Fruit fly (Drosophila melanogaster): Measurements from ENCODE around the gene CG13857.

Gene CG13857

DNA sequence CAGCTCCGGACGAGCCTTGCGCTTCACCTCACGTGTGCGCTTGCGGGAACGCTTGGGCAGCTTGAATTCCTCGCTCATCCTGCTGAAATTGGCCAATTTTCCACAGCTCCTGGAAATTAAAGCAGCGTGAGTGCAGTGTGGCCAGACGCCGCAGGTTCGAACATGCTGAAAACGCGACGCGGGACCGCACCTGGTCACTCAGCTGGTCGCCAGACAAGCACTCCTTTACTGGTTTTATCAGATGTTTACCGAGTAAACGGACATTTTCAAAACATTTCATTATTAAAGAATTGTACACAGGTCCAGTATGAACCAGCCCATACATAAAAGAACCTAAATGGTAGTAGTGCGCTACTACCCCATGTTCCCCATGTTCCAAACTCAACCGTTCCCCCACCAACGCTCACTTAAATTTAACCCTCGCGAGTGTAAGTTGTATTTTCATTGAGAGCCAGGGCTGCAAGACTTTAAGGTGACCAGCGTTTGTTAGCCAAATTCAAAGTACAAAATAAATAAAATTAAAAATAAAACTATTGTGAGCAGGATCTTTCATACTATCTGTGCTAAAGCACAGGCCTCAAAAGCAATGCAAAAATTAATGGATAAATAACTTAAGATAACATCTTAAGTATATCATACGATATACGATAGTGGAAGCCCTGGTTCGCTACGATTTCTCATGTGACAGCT is 31.5 kb downstream of the CG13857 start, which contains the start of the genes JMJD6, CG7071 and Muted (continued):
- peak; percentile 81 for TF ChIP-seq CG6175 (GFP tag; IDR thresholded peaks at IDR 0.05)
- TF ChIP-seq CG10565 (GFP tag; optimal IDR thresholded peaks at IDR 0.05): peak; percentile 55
- TF ChIP-seq CG9817 (tag; optimal IDR thresholded peaks at IDR 0.05): peak; percentile 95
- TF ChIP-seq BtbVII (GFP tag; optimal IDR thresholded peaks at IDR 0.05): peak; percentile 85
- peak; percentile 50 to 86 for TF ChIP-seq crp (GFP tag; optimal IDR thresholded peaks at IDR 0.05)
- peak; percentile 94 for TF ChIP-seq CG13287 (GFP tag; IDR thresholded peaks at IDR 0.05; ENCODE audit: partially characterized antibody)
- TF ChIP-seq Pdp1 (GFP tag; optimal IDR thresholded peaks at IDR 0.05): peak; percentile 81 to 91
- peak; percentile 91 for TF ChIP-seq sna (GFP tag; IDR thresholded peaks at IDR 0.05; ENCODE audit: partially characterized antibody)
- TF ChIP-seq HHEX (GFP tag; optimal IDR thresholded peaks at IDR 0.05): peak; percentile 87
- TF ChIP-seq CG15696 (tag; optimal IDR thresholded peaks at IDR 0.05): peak; percentile 95
- TF ChIP-seq vvl (GFP tag; IDR thresholded peaks at IDR 0.05): peak; percentile 94
- peak; percentile 86 for TF ChIP-seq CG10267 (tag; optimal IDR thresholded peaks at IDR 0.05)
- TF ChIP-seq CG17361 (GFP tag; IDR thresholded peaks at IDR 0.05): peak; percentile 91
- TF ChIP-seq fu2 (GFP tag; optimal IDR thresholded peaks at IDR 0.05): peak; percentile 85
- peak; percentile 91 for TF ChIP-seq Dek (tag; optimal IDR thresholded peaks at IDR 0.05)
- peak; percentile 92 for TF ChIP-seq Chrac-16 (GFP tag; optimal IDR thresholded peaks at IDR 0.05)
- TF ChIP-seq CG31441 (GFP tag; IDR thresholded peaks at IDR 0.05): peak; percentile 87
- TF ChIP-seq Scr (GFP tag; IDR thresholded peaks at IDR 0.05; ENCODE audit: partially characterized antibody): peak; percentile 89
- TF ChIP-seq pros (GFP tag; optimal IDR thresholded peaks at IDR 0.05): peak; percentile 25
- peak; percentile 96 for TF ChIP-seq sob (GFP tag; IDR thresholded peaks at IDR 0.05)
- peak; percentile 68 for TF ChIP-seq Bgb (GFP tag; IDR thresholded peaks at IDR 0.05; ENCODE audit: partially characterized antibody)
- peak; percentile 85 for TF ChIP-seq H2.0 (GFP tag; IDR thresholded peaks at IDR 0.05)
- TF ChIP-seq CG12219 (GFP tag; optimal IDR thresholded peaks at IDR 0.05): peak; percentile 71
- TF ChIP-seq CG14014 (GFP tag; IDR thresholded peaks at IDR 0.05): peak; percentile 92
- peak; percentile 88 for TF ChIP-seq zen (tag; optimal IDR thresholded peaks at IDR 0.05)
- TF ChIP-seq trh (GFP tag; optimal IDR thresholded peaks at IDR 0.05): peak; percentile 54
- TF ChIP-seq CG4730 (GFP tag; IDR thresholded peaks at IDR 0.05): peak; percentile 87
- TF ChIP-seq CG13894 (tag; optimal IDR thresholded peaks at IDR 0.05): peak; percentile 94
- TF ChIP-seq CG3281 (GFP tag; optimal IDR thresholded peaks at IDR 0.05): peak; percentile 92
- TF ChIP-seq wor (GFP tag; IDR thresholded peaks at IDR 0.05): peak; percentile 77; the same call in 1 of the 2 replicates
- TF ChIP-seq CG14965 (GFP tag; optimal IDR thresholded peaks at IDR 0.05; ENCODE audit: borderline replicate concordance): no peak
- TF ChIP-seq zen2 (GFP tag; IDR thresholded peaks at IDR 0.05; ENCODE audit: partially characterized antibody): peak; percentile 55; the same call in 1 of the 3 replicates
- peak; percentile 77 for TF ChIP-seq exex (tag; optimal IDR thresholded peaks at IDR 0.05)
- peak; percentile 97 for TF ChIP-seq CG12391 (tag; optimal IDR thresholded peaks at IDR 0.05)
- peak; percentile 86 for TF ChIP-seq Atf3 (GFP tag; optimal IDR thresholded peaks at IDR 0.05)
- TF ChIP-seq sd (tag; optimal IDR thresholded peaks at IDR 0.05): peak; percentile 73
- peak; percentile 85 for TF ChIP-seq Drgx (GFP tag; IDR thresholded peaks at IDR 0.05)
- peak; percentile 83 for TF ChIP-seq Mad (GFP tag; optimal IDR thresholded peaks at IDR 0.05)
- TF ChIP-seq CG10959 (GFP tag; IDR thresholded peaks at IDR 0.05): peak; percentile 95
- peak; percentile 90 for TF ChIP-seq Rx (GFP tag; IDR thresholded peaks at IDR 0.05)
- TF ChIP-seq Elba2 (GFP tag; optimal IDR thresholded peaks at IDR 0.05): peak; percentile 78
- TF ChIP-seq Lpt (GFP tag; optimal IDR thresholded peaks at IDR 0.05): no peak
- peak; percentile 90 for TF ChIP-seq CG17359 (tag; optimal IDR thresholded peaks at IDR 0.05)
- TF ChIP-seq D (optimal IDR thresholded peaks at IDR 0.05): peak; percentile 23
- TF ChIP-seq D (GFP tag; optimal IDR thresholded peaks at IDR 0.05): peak; percentile 70
- TF ChIP-seq Hmr (GFP tag; optimal IDR thresholded peaks at IDR 0.05): peak; percentile 93
- peak; percentile 96 for TF ChIP-seq CG30403 (GFP tag; optimal IDR thresholded peaks at IDR 0.05)
- no peak for TF ChIP-seq cad (GFP tag; optimal IDR thresholded peaks at IDR 0.05)
- TF ChIP-seq CG10274 (GFP tag; optimal IDR thresholded peaks at IDR 0.05): peak; percentile 55
